Worm (Caenorhabditis elegans) whole organism, L1 larva: ENCODE results near the gene fbxa-215.

ENCODE experiments used
- dpl-1 ChIP-seq, 3 experiments: fragments of 150-350 bp in 2 of 3; sonication (generic microtip) in 1 of 3; optimal IDR thresholded peaks; 2 replicates each; lab custom pipeline; 2014 to 2017; ENCODE audit warnings: missing biosample characterization in 3 of 3, missing genetic modification characterization in 3 of 3, missing genetic modification reagents in 3 of 3
- egl-27 ChIP-seq, 2 experiments: fragments of 150-350 bp in 1 of 2; sonication (generic microtip); optimal IDR thresholded peaks; 3 replicates each; lab custom pipeline; 2017 to 2018; ENCODE audit warnings: missing biosample characterization in 2 of 2, missing genetic modification characterization in 2 of 2, missing genetic modification reagents in 2 of 2
- nhr-20 ChIP-seq: sonication (generic microtip); optimal IDR thresholded peaks from 2 replicates; lab custom pipeline; 2016; ENCODE audit warnings: mild to moderate bottlenecking, missing genetic modification characterization, missing compliant biosample characterization
- nhr-76 ChIP-seq: sonication (generic microtip); optimal IDR thresholded peaks from 2 replicates; lab custom pipeline; 2017; ENCODE audit warnings: missing biosample characterization, missing genetic modification characterization

- no peak for TF ChIP-seq egl-27 (tag; optimal IDR thresholded peaks at IDR 0.05; lab: Kevin White, UChicago)
- TF ChIP-seq dpl-1 (GFP tag; optimal IDR thresholded peaks at IDR 0.05; lab: Kevin White, UChicago): no peak
- no peak for TF ChIP-seq nhr-20 (tag; lab: Kevin White, UChicago)
- no peak for TF ChIP-seq nhr-76 (tag; lab: Kevin White, UChicago)
Observed at ce11 chrIV:13702681-13703080, 36.0 kb upstream of the fbxa-215 start.
